Worm (Caenorhabditis elegans): ENCODE data around the gene gmps-1.
A peak's percentile ranks its signal among the peaks of the same experiment; 100 is the strongest.

gmps-1 gene

DNA sequence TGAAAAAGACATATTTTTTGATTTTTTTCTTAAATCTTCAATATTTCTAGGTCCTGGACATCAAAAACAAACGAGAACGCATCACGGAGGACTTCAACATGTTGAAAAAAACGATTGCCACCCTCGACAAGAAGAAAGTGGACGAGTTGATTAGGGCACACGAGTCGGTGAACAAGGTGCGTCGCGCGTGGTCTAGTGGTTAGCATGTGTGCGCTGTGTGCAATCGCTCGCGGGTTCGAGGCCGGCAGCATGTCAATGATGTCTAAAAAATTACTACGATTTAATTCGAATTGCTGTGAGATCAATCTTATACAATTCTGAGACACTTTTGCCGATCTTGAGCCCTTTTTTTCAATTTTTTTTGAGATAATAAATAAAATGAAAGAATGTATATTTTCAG lies 28.5 kb downstream of the gmps-1 start (continued):
- TF ChIP-seq let-526 (GFP tag; IDR thresholded peaks at IDR 0.05) (peak; percentile 85), T26A5.8 (tag; optimal IDR thresholded peaks at IDR 0.05) (peak; percentile 57), B0019.2 (GFP tag; conservative IDR thresholded peaks at IDR 0.05) (0 out of 2 replicates have a peak, but pooled peaks have one; percentile 19), F57A8.1 (GFP tag; optimal IDR thresholded peaks at IDR 0.05) (peak; percentile 69), pha-4 (tag; optimal IDR thresholded peaks at IDR 0.05) (no peak), mes-4 (tag; optimal IDR thresholded peaks at IDR 0.05) (peak; percentile 82), ceh-27 (GFP tag; optimal IDR thresholded peaks at IDR 0.05) (peak; percentile 92), hrde-1 (tag; optimal IDR thresholded peaks at IDR 0.05; ENCODE audit: borderline replicate concordance) (peak; percentile 81), ztf-6 (GFP tag; IDR thresholded peaks at IDR 0.05) (0 out of 2 replicates have a peak, but pooled peaks have one; percentile 60), rpc-1 (optimal IDR thresholded peaks at IDR 0.05) (peak; percentile 87), rpc-1 (tag; optimal IDR thresholded peaks at IDR 0.05) (peak; percentile 87), repo-1 (tag; optimal IDR thresholded peaks at IDR 0.05) (peak; percentile 87), madf-10 (tag; optimal IDR thresholded peaks at IDR 0.05) (peak; percentile 82), cebp-1 (GFP tag; IDR thresholded peaks at IDR 0.05) (peak; percentile 37; the same call in 1 of the 2 replicates), cebp-1 (tag; optimal IDR thresholded peaks at IDR 0.05) (peak; percentile 76), lir-1 (GFP tag; conservative IDR thresholded peaks at IDR 0.05) (peak; percentile 58; the same call in 1 of the 2 replicates), C17E4.6 (GFP tag; IDR thresholded peaks at IDR 0.05) (peak; percentile 76), lin-54 (GFP tag; optimal IDR thresholded peaks at IDR 0.05) (peak; percentile 81), F57C9.4 (tag; optimal IDR thresholded peaks at IDR 0.05) (no peak), K12H6.12 (tag; optimal IDR thresholded peaks at IDR 0.05) (peak; percentile 65), madf-6 (GFP tag; IDR thresholded peaks at IDR 0.05) (peak; percentile 64), snpc-3.4 (tag; optimal IDR thresholded peaks at IDR 0.05) (peak; percentile 75), F37B4.10 (GFP tag; IDR thresholded peaks at IDR 0.05) (no peak), B0336.3 (GFP tag; IDR thresholded peaks at IDR 0.05) (peak; percentile 81), ztf-18 (tag; optimal IDR thresholded peaks at IDR 0.05) (peak; percentile 79), snpc-1.1 (tag; optimal IDR thresholded peaks at IDR 0.05; ENCODE audit: insufficient read depth) (peak; percentile 52), F55B11.4 (tag; optimal IDR thresholded peaks at IDR 0.05; ENCODE audit: borderline replicate concordance, insufficient read depth) (no peak), ztf-26 (tag; optimal IDR thresholded peaks at IDR 0.05) (peak; percentile 79), F10E7.11 (tag; optimal IDR thresholded peaks at IDR 0.05) (no peak), F23B12.7 (tag; optimal IDR thresholded peaks at IDR 0.05; ENCODE audit: insufficient read depth) (peak; percentile 82), Y79H2A.3 (GFP tag; conservative IDR thresholded peaks at IDR 0.05) (0 out of 2 replicates have a peak, but pooled peaks have one; percentile 29), B0035.1 (tag; optimal IDR thresholded peaks at IDR 0.05) (peak; percentile 48), mcd-1 (GFP tag; IDR thresholded peaks at IDR 0.05) (peak; percentile 80), xnd-1 (tag; optimal IDR thresholded peaks at IDR 0.05) (no peak), F49E8.2 (tag; optimal IDR thresholded peaks at IDR 0.05; ENCODE audit: insufficient read depth) (peak; percentile 34), die-1 (tag; optimal IDR thresholded peaks at IDR 0.05) (peak; percentile 94), Y53F4B.3 (GFP tag; IDR thresholded peaks at IDR 0.05) (no peak), tbp1 (GFP tag; optimal IDR thresholded peaks at IDR 0.05) (peak; percentile 99), unc-62 (GFP tag; optimal IDR thresholded peaks at IDR 0.05) (no peak), hlh-26 (GFP tag; conservative IDR thresholded peaks at IDR 0.05) (no peak), dox-1 (GFP tag; IDR thresholded peaks at IDR 0.05) (peak; percentile 88), ceh-58 (GFP tag; IDR thresholded peaks at IDR 0.05) (no peak), sea-2 (GFP tag; IDR thresholded peaks at IDR 0.05) (no peak), lin-35 (GFP tag; optimal IDR thresholded peaks at IDR 0.05) (peak in 1 of 3 experiments; percentile 74)
